Fruit fly (Drosophila melanogaster) whole organism, wandering third instar larva: Measurements from ENCODE around the gene msl-1.

ENCODE experiments used
- Abd-B ChIP-seq: fragments of >200 bp; optimal IDR thresholded peaks from 2 replicates; lab custom pipeline; 2017; ENCODE audit warnings: missing biosample characterization, missing genetic modification characterization
- CG9705 ChIP-seq: fragments of 200-800 bp; sonication (Bioruptor generic); optimal IDR thresholded peaks from 2 replicates; lab custom pipeline; 2018; ENCODE audit warnings: missing biosample characterization, mild to moderate bottlenecking, missing genetic modification characterization
- CrebA ChIP-seq: fragments of 200-800 bp; sonication (Bioruptor generic); optimal IDR thresholded peaks from 2 replicates; lab custom pipeline; 2016; ENCODE audit warnings: missing biosample characterization, mild to moderate bottlenecking, missing genetic modification characterization, borderline replicate concordance
- Dfd ChIP-seq: fragments of >200 bp; optimal IDR thresholded peaks from 2 replicates; lab custom pipeline; 2017; ENCODE audit warnings: missing biosample characterization, missing genetic modification characterization
- Dif ChIP-seq: fragments of 200-275, 200-300 bp; sonication (Bioruptor generic); optimal IDR thresholded peaks from 2 replicates; lab custom pipeline; 2018; ENCODE audit warnings: missing biosample characterization, missing genetic modification characterization; ENCODE audit not compliant: partially characterized antibody
- GATAd ChIP-seq: sonication (Bioruptor generic); optimal IDR thresholded peaks from 2 replicates; lab custom pipeline; 2016; ENCODE audit warnings: missing biosample characterization, missing genetic modification characterization
- HLH106 ChIP-seq: fragments of 200-800 bp; optimal IDR thresholded peaks from 3 replicates; lab custom pipeline; 2019; ENCODE audit warnings: missing biosample characterization, mild to moderate bottlenecking, missing genetic modification characterization, moderate library complexity
- Hnf4 ChIP-seq: fragments of 200-800 bp; sonication (Bioruptor generic); optimal IDR thresholded peaks from 2 replicates; lab custom pipeline; 2016; ENCODE audit warnings: missing biosample characterization, mild to moderate bottlenecking, missing genetic modification characterization
- Hr78 ChIP-seq: fragments of >200 bp; optimal IDR thresholded peaks from 2 replicates; lab custom pipeline; 2017; ENCODE audit warnings: missing biosample characterization, missing genetic modification characterization
- Hr83 ChIP-seq: fragments of 200-300 bp; sonication (Bioruptor generic); optimal IDR thresholded peaks from 2 replicates; lab custom pipeline; 2016; ENCODE audit warnings: missing biosample characterization, mild to moderate bottlenecking, missing genetic modification characterization, moderate library complexity; ENCODE audit not compliant: poor library complexity, severe bottlenecking
- Jra ChIP-seq: sonication (Bioruptor generic); optimal IDR thresholded peaks from 2 replicates; lab custom pipeline; 2016; ENCODE audit warnings: missing biosample characterization, missing genetic modification characterization
- Mio ChIP-seq: sonication (Bioruptor generic); optimal IDR thresholded peaks from 2 replicates; lab custom pipeline; 2016; ENCODE audit warnings: missing biosample characterization, missing genetic modification characterization
- Myc ChIP-seq: fragments of >200 bp; optimal IDR thresholded peaks from 2 replicates; lab custom pipeline; 2017
- N ChIP-seq: fragments of >200 bp; optimal IDR thresholded peaks from 2 replicates; lab custom pipeline; 2018; ENCODE audit warnings: missing biosample characterization, missing external identifiers, missing genetic modification characterization
- OdsH ChIP-seq: fragments of 200-800 bp; sonication (Bioruptor generic); optimal IDR thresholded peaks from 2 replicates; lab custom pipeline; 2016; ENCODE audit warnings: missing biosample characterization, mild to moderate bottlenecking, missing genetic modification characterization
- Rel ChIP-seq, 2 experiments: fragments of 200-800 bp; sonication (Bioruptor generic) in 1 of 2; optimal IDR thresholded peaks; 2 replicates in 1 of 2; 3 replicates in 1 of 2; lab custom pipeline; 2016 to 2019; ENCODE audit warnings: mild to moderate bottlenecking in 2 of 2, missing biosample characterization in 2 of 2, missing genetic modification characterization in 2 of 2, moderate library complexity in 1 of 2
- Sp1 ChIP-seq: fragments of 200-800 bp; sonication (Bioruptor generic); optimal IDR thresholded peaks from 3 replicates; lab custom pipeline; 2019; ENCODE audit warnings: missing biosample characterization, mild to moderate bottlenecking, missing genetic modification characterization, moderate library complexity
- Vsx2 ChIP-seq: fragments of 200-300, 225-300 bp; sonication (Bioruptor generic); optimal IDR thresholded peaks from 2 replicates; lab custom pipeline; 2018; ENCODE audit warnings: missing biosample characterization, missing genetic modification characterization; ENCODE audit not compliant: partially characterized antibody
- br ChIP-seq: fragments of 200-800 bp; sonication (Bioruptor generic); optimal IDR thresholded peaks from 2 replicates; lab custom pipeline; 2016; ENCODE audit warnings: missing biosample characterization, missing genetic modification characterization
- brk ChIP-seq: fragments of 200-800 bp; sonication (Bioruptor generic); optimal IDR thresholded peaks from 2 replicates; lab custom pipeline; 2016; ENCODE audit warnings: missing biosample characterization, mild to moderate bottlenecking, missing genetic modification characterization
- dl ChIP-seq, 2 experiments: fragments of 175-275, 200-275 bp in 1 of 2; fragments of 200-275 bp in 1 of 2; sonication (Bioruptor generic); optimal IDR thresholded peaks; lab custom pipeline; 2018; ENCODE audit warnings: mild to moderate bottlenecking in 2 of 2, missing biosample characterization in 2 of 2, missing genetic modification characterization in 2 of 2, moderate library complexity in 2 of 2; ENCODE audit not compliant: partially characterized antibody in 2 of 2, insufficient read depth in 1 of 2
- dmrt93B ChIP-seq: fragments of 200-800 bp; sonication (Bioruptor generic); optimal IDR thresholded peaks from 2 replicates; lab custom pipeline; 2018; ENCODE audit warnings: missing biosample characterization, mild to moderate bottlenecking, missing genetic modification characterization
- dsf ChIP-seq: sonication (Bioruptor generic); optimal IDR thresholded peaks from 2 replicates; lab custom pipeline; 2016; ENCODE audit warnings: missing biosample characterization, missing genetic modification characterization, borderline replicate concordance
- ey ChIP-seq: fragments of 200-800 bp; sonication (Bioruptor generic); optimal IDR thresholded peaks from 2 replicates; lab custom pipeline; 2016; ENCODE audit warnings: missing biosample characterization, missing genetic modification characterization
- foxo ChIP-seq, 2 experiments: fragments of 200-800 bp; sonication (Bioruptor generic); optimal IDR thresholded peaks; 2 replicates in 1 of 2; 3 replicates in 1 of 2; lab custom pipeline; 2016 to 2017; ENCODE audit warnings: missing biosample characterization in 2 of 2, missing genetic modification characterization in 2 of 2
- fru ChIP-seq: fragments of 200-800 bp; sonication (Bioruptor generic); optimal IDR thresholded peaks from 3 replicates; lab custom pipeline; 2016; ENCODE audit warnings: missing biosample characterization, mild to moderate bottlenecking, missing genetic modification characterization
- jim ChIP-seq: fragments of 175-275, 200-325 bp; sonication (Bioruptor generic); optimal IDR thresholded peaks from 2 replicates; lab custom pipeline; 2016; ENCODE audit warnings: missing biosample characterization, mild to moderate bottlenecking, missing genetic modification characterization
- lola ChIP-seq: fragments of >200 bp; optimal IDR thresholded peaks from 2 replicates; lab custom pipeline; 2017; ENCODE audit warnings: missing biosample characterization, missing genetic modification characterization
- pan ChIP-seq: fragments of >200 bp; optimal IDR thresholded peaks from 2 replicates; lab custom pipeline; 2017
- psq ChIP-seq: fragments of 200-800 bp; sonication (Bioruptor generic); optimal IDR thresholded peaks from 3 replicates; lab custom pipeline; 2017; ENCODE audit warnings: missing biosample characterization, mild to moderate bottlenecking, missing genetic modification characterization, moderate library complexity
- sage ChIP-seq: fragments of 200-800 bp; sonication (Bioruptor generic); optimal IDR thresholded peaks from 2 replicates; lab custom pipeline; 2016; ENCODE audit warnings: missing biosample characterization, mild to moderate bottlenecking, missing genetic modification characterization
- sv ChIP-seq: fragments of 200-800 bp; sonication (Bioruptor generic); optimal IDR thresholded peaks from 3 replicates; lab custom pipeline; 2016; ENCODE audit warnings: missing biosample characterization, missing genetic modification characterization
- tai ChIP-seq: sonication (Bioruptor generic); optimal IDR thresholded peaks from 2 replicates; lab custom pipeline; 2016; ENCODE audit warnings: missing biosample characterization, missing genetic modification characterization
- usp ChIP-seq: fragments of >200 bp; optimal IDR thresholded peaks from 2 replicates; lab custom pipeline; 2017; ENCODE audit warnings: missing biosample characterization, missing genetic modification characterization
- woc ChIP-seq: sonication (Bioruptor generic); optimal IDR thresholded peaks from 2 replicates; lab custom pipeline; 2016; ENCODE audit warnings: missing biosample characterization, mild to moderate bottlenecking, missing genetic modification characterization

Gene msl-1

dm6 chr2L:18673185-18673584, 15.4 kb downstream of the msl-1 start, which contains the start of gene CG43339:
TSS of gene CG43339 (minus strand) at chr2L:18673285.
- TF ChIP-seq Dif (GFP tag; lab: Kevin White, UChicago) (no peak), Jra (no peak), jim (no peak), Vsx2 (GFP tag; lab: Kevin White, UChicago) (no peak), Hr83 (GFP tag; lab: Kevin White, UChicago) (no peak)

dm6 chr2L:18671146-18671545, 17.5 kb downstream of the msl-1 start, which contains the start of gene CG43338:
TSS of gene CG43338 (minus strand) at chr2L:18671246.
- TF ChIP-seq HLH106 (tag; lab: Kevin White, UChicago) (no peak), Abd-B (GFP tag; lab: Kevin White, UChicago) (no peak), jim (no peak), sv (GFP tag; lab: Kevin White, UChicago) (no peak), foxo (GFP tag; optimal IDR thresholded peaks at IDR 0.05; lab: Kevin White, UChicago) (no peak), Rel (GFP tag; optimal IDR thresholded peaks at IDR 0.05; lab: Kevin White, UChicago) (no peak), Rel (tag; optimal IDR thresholded peaks at IDR 0.05; lab: Kevin White, UChicago) (no peak), br (GFP tag; lab: Kevin White, UChicago) (no peak), Hnf4 (GFP tag; lab: Kevin White, UChicago) (no peak), dsf (no peak), Dfd (GFP tag; lab: Kevin White, UChicago) (no peak), psq (no peak), pan (lab: Kevin White, UChicago) (no peak), OdsH (no peak), woc (no peak), CG9705 (GFP tag; lab: Kevin White, UChicago) (no peak), GATAd (GFP tag; lab: Kevin White, UChicago) (no peak)

dm6 chr2L:18665952-18666606, 22.5 kb downstream of the msl-1 start:
- peak; percentile 18 for TF ChIP-seq CG9705 (GFP tag; lab: Kevin White, UChicago)
- no peak for TF ChIP-seq woc
- no peak for TF ChIP-seq pan (lab: Kevin White, UChicago)
- no peak for TF ChIP-seq Rel (GFP tag; optimal IDR thresholded peaks at IDR 0.05; lab: Kevin White, UChicago)
- TF ChIP-seq Rel (tag; optimal IDR thresholded peaks at IDR 0.05; lab: Kevin White, UChicago): no peak
- peak; percentile 3 for TF ChIP-seq psq
- no peak for TF ChIP-seq br (GFP tag; lab: Kevin White, UChicago)
- TF ChIP-seq sage (GFP tag; lab: Kevin White, UChicago): no peak
- TF ChIP-seq HLH106 (tag; lab: Kevin White, UChicago): peak; percentile 34
- no peak for TF ChIP-seq tai (GFP tag; lab: Kevin White, UChicago)
- TF ChIP-seq Hr83 (GFP tag; lab: Kevin White, UChicago): peak; percentile 38
- no peak for TF ChIP-seq Hr78 (GFP tag; lab: Kevin White, UChicago)
- TF ChIP-seq CrebA (GFP tag; lab: Kevin White, UChicago): no peak
- TF ChIP-seq foxo (GFP tag; optimal IDR thresholded peaks at IDR 0.05; lab: Kevin White, UChicago): peak in 1 of 2 experiments; percentile 47
- peak; percentile 10 for TF ChIP-seq dmrt93B (GFP tag; lab: Kevin White, UChicago)
- no peak for TF ChIP-seq jim
- TF ChIP-seq Myc: peak; percentile 97
- peak; percentile 17 for TF ChIP-seq sv (GFP tag; lab: Kevin White, UChicago)
- TF ChIP-seq GATAd (GFP tag; lab: Kevin White, UChicago): no peak
- no peak for TF ChIP-seq Hnf4 (GFP tag; lab: Kevin White, UChicago)
- peak; percentile 31 for TF ChIP-seq OdsH

dm6 chr2L:18664707-18665550, 23.7 kb downstream of the msl-1 start:
- TF ChIP-seq Rel (GFP tag; optimal IDR thresholded peaks at IDR 0.05; lab: Kevin White, UChicago): no peak
- peak; percentile 45 for TF ChIP-seq Rel (tag; optimal IDR thresholded peaks at IDR 0.05; lab: Kevin White, UChicago)
- TF ChIP-seq Myc: no peak
- TF ChIP-seq dmrt93B (GFP tag; lab: Kevin White, UChicago): peak; percentile 70
- TF ChIP-seq Mio: no peak
- no peak for TF ChIP-seq usp
- TF ChIP-seq HLH106 (tag; lab: Kevin White, UChicago): peak; percentile 91
- peak in 1 of 2 experiments; percentile 40 for TF ChIP-seq dl (GFP tag; optimal IDR thresholded peaks at IDR 0.05; lab: Kevin White, UChicago; ENCODE audit: insufficient read depth in 1 of 2, partially characterized antibody in 2 of 2)
- TF ChIP-seq GATAd (GFP tag; lab: Kevin White, UChicago): no peak
- no peak for TF ChIP-seq sv (GFP tag; lab: Kevin White, UChicago)
- TF ChIP-seq foxo (GFP tag; optimal IDR thresholded peaks at IDR 0.05; lab: Kevin White, UChicago): peak in 1 of 2 experiments; percentile 85
- no peak for TF ChIP-seq dsf
- peak; percentile 57 for TF ChIP-seq Hr83 (GFP tag; lab: Kevin White, UChicago)
- peak; percentile 95 for TF ChIP-seq woc
- TF ChIP-seq lola: no peak
- TF ChIP-seq Hnf4 (GFP tag; lab: Kevin White, UChicago): peak; percentile 78
- no peak for TF ChIP-seq N (GFP tag; lab: Kevin White, UChicago)
- peak; percentile 87 for TF ChIP-seq Sp1 (GFP tag; lab: Kevin White, UChicago)
- no peak for TF ChIP-seq Dfd (GFP tag; lab: Kevin White, UChicago)
- no peak for TF ChIP-seq brk (GFP tag; lab: Kevin White, UChicago)
- TF ChIP-seq ey (GFP tag; lab: Kevin White, UChicago): peak; percentile 81
- peak; percentile 70 for TF ChIP-seq Jra
- peak; percentile 91 for TF ChIP-seq fru (GFP tag; lab: Kevin White, UChicago)
- peak; percentile 73 for TF ChIP-seq br (GFP tag; lab: Kevin White, UChicago)
- no peak for TF ChIP-seq Hr78 (GFP tag; lab: Kevin White, UChicago)
- no peak for TF ChIP-seq CrebA (GFP tag; lab: Kevin White, UChicago)
- TF ChIP-seq Dif (GFP tag; lab: Kevin White, UChicago): peak; percentile 68
- TF ChIP-seq Abd-B (GFP tag; lab: Kevin White, UChicago): no peak
- TF ChIP-seq CG9705 (GFP tag; lab: Kevin White, UChicago): peak; percentile 72
